Worm (Caenorhabditis elegans): ENCODE measurements around the gene K08D10.10.

ce11 chrIV:4114526-4114925 lies 37.5 kb upstream of the K08D10.10 start, which contains the start of gene F49F1.15:
- TF ChIP-seq pha-4 (tag; optimal IDR thresholded peaks at IDR 0.05) (no peak), nhr-179 (tag; optimal IDR thresholded peaks at IDR 0.05) (no peak), F55B11.4 (tag; optimal IDR thresholded peaks at IDR 0.05; ENCODE audit: borderline replicate concordance, insufficient read depth) (no peak), nhr-80 (tag; optimal IDR thresholded peaks at IDR 0.05) (no peak), F33H1.4 (GFP tag; IDR thresholded peaks at IDR 0.05) (no peak), lin-35 (GFP tag; optimal IDR thresholded peaks at IDR 0.05) (no peak), nhr-90 (tag; optimal IDR thresholded peaks at IDR 0.05) (no peak), unc-62 (GFP tag; optimal IDR thresholded peaks at IDR 0.05) (no peak)
